Worm (Caenorhabditis elegans) whole organism, young adult: ENCODE data around the gene F59B1.2.
"Not testable (repeated sequence)": the region's sequence is repeated elsewhere in the genome, so short reads cannot be mapped to it uniquely, and the experiment has no call there.

Experiments
- B0035.1 ChIP-seq: sonication (generic microtip); optimal IDR thresholded peaks from 2 replicates; lab custom pipeline; 2016; ENCODE audit warnings: missing genetic modification characterization, mild to moderate bottlenecking, missing compliant biosample characterization, missing genotype, missing genetic modification reagents
- C06A6.2 ChIP-seq: fragments of 200-800 bp; sonication (Bioruptor generic); conservative IDR thresholded peaks from 2 replicates; pipeline ENCODE4 v1.3.6; 2022; ENCODE audit warnings: missing genetic modification characterization, missing compliant biosample characterization
- C17E4.6 ChIP-seq: fragments of 200-800 bp; sonication (Bioruptor generic); IDR thresholded peaks from 2 replicates; pipeline ENCODE4 v1.3.6; 2022; ENCODE audit warnings: missing genetic modification reagents, missing genetic modification characterization, missing compliant biosample characterization
- F57C9.4 ChIP-seq: sonication (generic microtip); optimal IDR thresholded peaks from 2 replicates; lab custom pipeline; 2017; ENCODE audit warnings: mild to moderate bottlenecking, missing genetic modification characterization, missing compliant biosample characterization
- Y95B8A.8 ChIP-seq: fragments of 200-800 bp; sonication (Bioruptor generic); IDR thresholded peaks from 2 replicates; pipeline ENCODE4 v1.3.6; 2022; ENCODE audit warnings: missing genetic modification reagents, missing genetic modification characterization, missing compliant biosample characterization
- ZK185.1 ChIP-seq: sonication (generic microtip); optimal IDR thresholded peaks from 2 replicates; lab custom pipeline; 2016; ENCODE audit warnings: mild to moderate bottlenecking, missing genetic modification characterization, missing compliant biosample characterization; ENCODE audit not compliant: poor library complexity, severe bottlenecking
- akir-1 ChIP-seq: fragments of 200-800 bp; sonication (Bioruptor generic); optimal IDR thresholded peaks from 2 replicates; lab custom pipeline; 2018; ENCODE audit warnings: mild to moderate bottlenecking, missing genetic modification characterization, moderate library complexity, missing compliant biosample characterization
- ama-1 ChIP-seq, 3 experiments: fragments of 150-350 bp in 1 of 3; sonication (generic microtip) in 2 of 3; optimal IDR thresholded peaks; 2 replicates each; lab custom pipeline; 2014 to 2018; ENCODE audit warnings: missing biosample characterization in 2 of 3, missing genetic modification characterization in 2 of 3, missing genetic modification reagents in 2 of 3
- atf-7 ChIP-seq: sonication (generic microtip); optimal IDR thresholded peaks from 2 replicates; lab custom pipeline; 2017; ENCODE audit warnings: mild to moderate bottlenecking, missing genetic modification characterization, missing compliant biosample characterization
- athp-1 ChIP-seq: sonication (generic microtip); optimal IDR thresholded peaks from 2 replicates; lab custom pipeline; 2017; ENCODE audit warnings: mild to moderate bottlenecking, missing genetic modification characterization, missing compliant biosample characterization
- bed-1 ChIP-seq: fragments of 200-800 bp; sonication (Bioruptor generic); IDR thresholded peaks from 2 replicates; pipeline ENCODE4 v1.3.6; 2022; ENCODE audit warnings: missing genetic modification reagents, missing genetic modification characterization, missing compliant biosample characterization
- ceh-40 ChIP-seq: fragments of 200-800 bp; sonication (Bioruptor generic); IDR thresholded peaks from 2 replicates; pipeline ENCODE4 v1.3.6; 2022; ENCODE audit warnings: missing genetic modification characterization, missing compliant biosample characterization
- efl-1 ChIP-seq: fragments of 150-350 bp; optimal IDR thresholded peaks from 2 replicates; lab custom pipeline; 2014; ENCODE audit warnings: missing biosample characterization, missing genetic modification reagents, missing genetic modification characterization
- egl-44 ChIP-seq: fragments of 200-800 bp; sonication (Bioruptor generic); IDR thresholded peaks from 2 replicates; pipeline ENCODE4 v1.3.6; 2022; ENCODE audit warnings: missing genetic modification reagents, missing genetic modification characterization, missing compliant biosample characterization
- fkh-3 ChIP-seq: sonication (generic microtip); optimal IDR thresholded peaks from 2 replicates; lab custom pipeline; 2016; ENCODE audit warnings: mild to moderate bottlenecking, missing genetic modification characterization, missing compliant biosample characterization
- him-1 ChIP-seq: sonication (generic microtip); optimal IDR thresholded peaks from 2 replicates; lab custom pipeline; 2016; ENCODE audit warnings: missing genotype, missing genetic modification reagents, missing genetic modification characterization, missing compliant biosample characterization
- hlh-12 ChIP-seq: sonication (generic microtip); optimal IDR thresholded peaks from 2 replicates; lab custom pipeline; 2016; ENCODE audit warnings: missing genetic modification characterization, missing compliant biosample characterization
- hrde-1 ChIP-seq: sonication (generic microtip); optimal IDR thresholded peaks from 2 replicates; lab custom pipeline; 2016; ENCODE audit warnings: missing genetic modification characterization, mild to moderate bottlenecking, missing compliant biosample characterization, moderate library complexity, missing genotype, missing genetic modification reagents, borderline replicate concordance
- let-607 ChIP-seq, 2 experiments: fragments of 200-800 bp in 1 of 2; sonication (Bioruptor generic) in 1 of 2; sonication (generic microtip) in 1 of 2; optimal IDR thresholded peaks; 2 replicates each; lab custom pipeline; 2016 to 2018; ENCODE audit warnings: mild to moderate bottlenecking in 2 of 2, missing compliant biosample characterization in 2 of 2, missing genetic modification characterization in 2 of 2, moderate library complexity in 2 of 2, missing genotype in 1 of 2
- lin-40 ChIP-seq: sonication (generic microtip); optimal IDR thresholded peaks from 2 replicates; lab custom pipeline; 2016; ENCODE audit warnings: missing genetic modification characterization, mild to moderate bottlenecking, missing compliant biosample characterization, missing genotype, missing genetic modification reagents
- madf-10 ChIP-seq: sonication (generic microtip); optimal IDR thresholded peaks from 2 replicates; lab custom pipeline; 2016; ENCODE audit warnings: mild to moderate bottlenecking, missing genetic modification characterization, missing compliant biosample characterization
- madf-8 ChIP-seq: fragments of 200-800 bp; sonication (Bioruptor generic); conservative IDR thresholded peaks from 2 replicates; pipeline ENCODE4 v1.3.6; 2022; ENCODE audit warnings: missing genetic modification reagents, missing genetic modification characterization, missing compliant biosample characterization
- mes-4 ChIP-seq: sonication (generic microtip); optimal IDR thresholded peaks from 2 replicates; lab custom pipeline; 2016; ENCODE audit warnings: missing genotype, missing genetic modification characterization, missing compliant biosample characterization
- mxl-1 ChIP-seq: sonication (generic microtip); optimal IDR thresholded peaks from 2 replicates; lab custom pipeline; 2016; ENCODE audit warnings: missing genetic modification characterization, missing compliant biosample characterization
- nfya-2 ChIP-seq: fragments of 200-800 bp; sonication (Bioruptor generic); IDR thresholded peaks from 2 replicates; pipeline ENCODE4 v1.3.6; 2022; ENCODE audit warnings: missing genetic modification reagents, missing genetic modification characterization, missing compliant biosample characterization
- nhr-80 ChIP-seq: sonication (generic microtip); optimal IDR thresholded peaks from 2 replicates; lab custom pipeline; 2016; ENCODE audit warnings: missing genetic modification characterization, missing compliant biosample characterization
- rcor-1 ChIP-seq: fragments of 200-800 bp; sonication (Bioruptor generic); IDR thresholded peaks from 2 replicates; pipeline ENCODE4 v1.3.6; 2022; ENCODE audit warnings: missing genetic modification reagents, missing genetic modification characterization, missing compliant biosample characterization
- repo-1 ChIP-seq: sonication (generic microtip); optimal IDR thresholded peaks from 2 replicates; lab custom pipeline; 2017; ENCODE audit warnings: mild to moderate bottlenecking, missing genetic modification characterization, missing compliant biosample characterization
- xnd-1 ChIP-seq: sonication (generic microtip); optimal IDR thresholded peaks from 2 replicates; lab custom pipeline; 2016; ENCODE audit warnings: missing genotype, missing genetic modification reagents, missing genetic modification characterization, missing compliant biosample characterization
- zfh-2 ChIP-seq: fragments of 200-800 bp; sonication (Bioruptor generic); conservative IDR thresholded peaks from 2 replicates; pipeline ENCODE4 v1.3.6; 2022; ENCODE audit warnings: missing genetic modification reagents, missing genetic modification characterization, missing compliant biosample characterization
- ztf-22 ChIP-seq: fragments of 200-800 bp; sonication (Bioruptor generic); optimal IDR thresholded peaks from 2 replicates; lab custom pipeline; 2018; ENCODE audit warnings: mild to moderate bottlenecking, missing genetic modification characterization, moderate library complexity, missing compliant biosample characterization
- ztf-25 ChIP-seq: fragments of 200-800 bp; sonication (Bioruptor generic); IDR thresholded peaks from 2 replicates; pipeline ENCODE4 v1.3.6; 2022; ENCODE audit warnings: missing genetic modification reagents, missing genetic modification characterization, missing compliant biosample characterization

F59B1.2 gene

ce11 chrV:3620608-3621007 lies 12.5 kb upstream of the F59B1.2 start, which contains the start of gene srx-93:
TSS of gene srx-93 (minus strand) at chrV:3620708.
- not testable (repeated sequence) for TF ChIP-seq B0035.1, ZK185.1, athp-1 (tag; lab: Kevin White, UChicago)

DNA sequence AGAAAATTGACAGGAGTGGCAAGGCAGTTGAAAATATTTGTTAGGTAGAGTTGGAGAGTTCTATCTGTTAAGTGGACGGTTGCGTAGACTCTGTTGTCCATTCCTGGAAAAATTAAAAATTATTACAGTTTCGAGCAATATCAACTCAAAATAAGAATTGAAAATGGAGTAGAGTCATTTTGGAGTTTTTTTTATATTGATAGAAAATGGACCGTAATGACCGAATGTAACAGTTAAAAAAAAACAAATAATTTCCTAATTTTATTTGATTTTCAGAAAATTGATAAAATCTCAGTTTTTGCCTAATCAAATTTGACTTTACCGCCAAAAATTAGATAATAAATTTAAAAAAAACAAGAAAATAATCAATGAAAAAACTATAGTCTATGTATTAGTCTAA lies 6.2 kb upstream of the F59B1.2 start, which contains the start of gene F59B1.4:
F59B1.4 (minus strand) TSS at position 101 of the 400 bp plus-strand sequence.
- TF ChIP-seq lin-40 (tag; lab: Kevin White, UChicago), result no peak
- TF ChIP-seq repo-1 (tag; lab: Kevin White, UChicago), result no peak
- no peak for TF ChIP-seq madf-10 (tag; lab: Kevin White, UChicago)
- no peak for TF ChIP-seq Y95B8A.8 (GFP tag; lab: Robert Waterston, UW)
- no peak for TF ChIP-seq mxl-1 (tag; lab: Kevin White, UChicago)
- no peak for TF ChIP-seq F57C9.4 (tag; lab: Kevin White, UChicago)
- TF ChIP-seq hlh-12, result no peak
- no peak for TF ChIP-seq madf-8

- TF ChIP-seq C06A6.2 (GFP tag; lab: Robert Waterston, UW) (no peak), F57C9.4 (tag; lab: Kevin White, UChicago) (no peak), ama-1 (optimal IDR thresholded peaks at IDR 0.05; lab: Kevin White, UChicago) (no peak), ama-1 (GFP tag; optimal IDR thresholded peaks at IDR 0.05; lab: Kevin White, UChicago) (no peak), fkh-3 (tag; lab: Kevin White, UChicago) (no peak), bed-1 (GFP tag; lab: Robert Waterston, UW) (no peak), ztf-25 (GFP tag; lab: Robert Waterston, UW) (no peak), ceh-40 (no peak), akir-1 (no peak), egl-44 (GFP tag; lab: Robert Waterston, UW) (no peak), hlh-12 (no peak), hrde-1 (tag; lab: Kevin White, UChicago) (no peak), mes-4 (tag; lab: Kevin White, UChicago) (no peak)
Measured at ce11 chrV:3631591-3631990, 1.6 kb upstream of the F59B1.2 start, which contains the start of gene F59B1.6. TSS of gene F59B1.6 (minus strand) at chrV:3631691.

DNA sequence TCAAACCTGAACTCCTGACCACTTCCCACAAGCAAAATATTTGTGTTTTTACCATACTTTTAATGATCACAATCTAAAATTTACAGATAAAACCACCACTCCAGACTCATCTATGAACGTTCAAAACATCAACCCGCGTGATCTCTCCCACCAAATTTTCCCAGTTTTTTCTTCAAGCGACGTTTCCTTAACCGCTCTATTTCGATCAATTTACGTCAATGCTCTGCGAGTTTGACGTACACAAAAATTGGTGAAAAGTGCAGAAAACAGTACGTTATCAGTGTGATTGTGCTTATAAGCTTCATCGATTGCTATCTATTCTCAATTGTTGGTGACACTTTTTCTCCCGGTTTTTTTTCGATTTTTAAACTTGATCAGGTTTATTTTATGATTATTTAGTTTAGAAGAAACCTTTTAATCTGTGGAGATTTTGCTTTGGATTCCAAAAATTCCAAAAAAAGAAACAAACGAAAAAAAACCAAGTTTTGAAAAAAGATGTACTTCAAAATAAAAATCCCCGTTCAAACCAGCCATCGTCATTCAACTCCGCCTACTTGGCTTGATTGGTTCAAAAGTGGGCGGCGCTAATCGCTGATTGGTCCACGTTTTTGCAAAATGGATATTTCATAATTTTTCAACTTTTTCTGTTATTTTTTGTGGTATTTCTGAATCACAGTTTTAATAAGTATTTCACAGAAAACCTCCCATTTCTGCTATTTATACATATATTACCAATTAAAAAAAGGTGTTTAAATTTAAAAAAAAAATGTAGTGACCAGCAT lies 701 bp upstream of the F59B1.2 start:
- TF ChIP-seq atf-7 (tag; lab: Kevin White, UChicago) (peak; percentile 56), egl-44 (GFP tag; lab: Robert Waterston, UW) (peak; percentile 45; the same call in 1 of the 2 replicates), akir-1 (no peak), C17E4.6 (GFP tag; lab: Robert Waterston, UW) (no peak), nfya-2 (GFP tag; lab: Robert Waterston, UW) (no peak), zfh-2 (GFP tag; lab: Robert Waterston, UW) (no peak), ztf-22 (GFP tag; lab: Kevin White, UChicago) (peak; percentile 36), let-607 (tag; optimal IDR thresholded peaks at IDR 0.05; lab: Kevin White, UChicago) (peak in 1 of 2 experiments; percentile 19), F57C9.4 (tag; lab: Kevin White, UChicago) (no peak), him-1 (tag; lab: Kevin White, UChicago) (no peak), nhr-80 (peak; percentile 77), efl-1 (GFP tag; lab: Kevin White, UChicago) (no peak), rcor-1 (GFP tag; lab: Robert Waterston, UW) (no peak), xnd-1 (tag; lab: Kevin White, UChicago) (no peak)
